Worm (Caenorhabditis elegans): ENCODE data around the gene F58F9.1.

DNA sequence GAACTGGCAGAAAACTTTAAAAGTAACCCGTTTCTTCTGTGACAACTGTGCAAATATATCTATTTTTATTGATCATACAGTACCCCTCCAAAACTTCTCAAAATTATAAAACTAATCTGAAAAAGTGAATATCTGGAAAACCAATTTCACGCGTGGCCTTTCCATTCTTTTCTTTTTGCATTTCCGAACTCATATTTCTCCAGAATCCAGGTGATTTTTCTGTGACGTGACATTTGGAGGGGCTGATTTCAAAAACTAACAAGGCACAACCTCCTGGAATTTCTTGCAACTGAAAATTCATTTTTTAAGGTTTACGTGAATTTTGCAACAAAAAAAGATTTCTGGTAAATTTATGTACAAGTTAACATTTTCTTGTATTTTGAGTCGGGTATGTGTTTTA is 49.4 kb upstream of the F58F9.1 start:
- TF ChIP-seq fkh-10 (GFP tag; optimal IDR thresholded peaks at IDR 0.05) (no peak), nhr-77 (tag; optimal IDR thresholded peaks at IDR 0.05) (no peak), ama-1 (optimal IDR thresholded peaks at IDR 0.05) (no peak), daf-12 (tag; optimal IDR thresholded peaks at IDR 0.05) (no peak), pqm-1 (tag; optimal IDR thresholded peaks at IDR 0.05) (no peak), nhr-11 (tag; optimal IDR thresholded peaks at IDR 0.05) (no peak)

Measured in whole organism, L3 larva.